Worm (Caenorhabditis elegans): Measurements from ENCODE around the gene cku-80.
"Not testable (repeated sequence)": the region's sequence is repeated elsewhere in the genome, so short reads cannot be mapped to it uniquely, and the experiment has no call there.

DNA sequence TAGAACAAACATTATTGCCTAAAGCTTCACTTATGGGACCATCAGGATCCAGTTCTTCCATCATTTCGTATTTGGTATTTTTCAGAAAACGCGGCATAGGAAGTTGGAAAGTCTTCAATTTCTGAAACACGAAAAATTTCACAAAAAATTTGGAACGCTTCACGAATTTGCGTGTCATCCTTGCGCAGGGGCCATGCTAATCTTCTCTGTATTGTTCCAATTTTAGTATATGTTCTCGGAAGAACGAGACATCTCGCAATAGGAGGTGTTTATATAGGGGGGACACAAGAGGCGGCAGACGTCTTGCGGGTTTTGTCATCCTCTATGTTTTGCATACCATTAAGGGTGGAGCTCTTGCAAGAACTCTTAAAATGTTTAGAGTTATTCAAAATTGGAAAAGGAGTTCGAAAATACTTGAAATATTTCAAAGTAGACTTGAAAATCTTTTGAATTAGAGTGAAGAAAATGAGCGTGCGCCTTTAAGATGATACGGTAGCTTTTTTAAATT is 7.1 kb downstream of the cku-80 start:
- not testable (repeated sequence) for TF ChIP-seq F49E8.2 (tag; optimal IDR thresholded peaks at IDR 0.05; ENCODE audit: insufficient read depth); unc-62 (GFP tag; optimal IDR thresholded peaks at IDR 0.05)

Measured in whole organism, young adult.